Worm (Caenorhabditis elegans): ENCODE results near the gene ZK617.26.

ce11 chrIV:12052461-12052860 lies 41.7 kb upstream of the ZK617.26 start:
- TF ChIP-seq ref-1 (GFP tag; conservative IDR thresholded peaks at IDR 0.05) = no peak
- TF ChIP-seq ztf-29 (GFP tag; IDR thresholded peaks at IDR 0.05) = no peak
- no peak for TF ChIP-seq ztf-23 (GFP tag; IDR thresholded peaks at IDR 0.05)
- TF ChIP-seq klf-2 (GFP tag; conservative IDR thresholded peaks at IDR 0.05) = no peak
- TF ChIP-seq tab-1 (GFP tag; IDR thresholded peaks at IDR 0.05) = no peak
